Worm (Caenorhabditis elegans): ENCODE data around the gene srsx-36.

ce11 chrV:15824866-15825265 is 15.4 kb upstream of the srsx-36 start, which contains the start of gene srbc-50:
- TF ChIP-seq flt-1 (GFP tag; IDR thresholded peaks at IDR 0.05) (no peak), med-1 (GFP tag; optimal IDR thresholded peaks at IDR 0.05; ENCODE audit: insufficient read depth) (no peak), ztf-29 (GFP tag; IDR thresholded peaks at IDR 0.05) (no peak), T22C8.4 (GFP tag; IDR thresholded peaks at IDR 0.05) (no peak)

Data from whole organism, midembryonic.